In the genomic region with DNA sequence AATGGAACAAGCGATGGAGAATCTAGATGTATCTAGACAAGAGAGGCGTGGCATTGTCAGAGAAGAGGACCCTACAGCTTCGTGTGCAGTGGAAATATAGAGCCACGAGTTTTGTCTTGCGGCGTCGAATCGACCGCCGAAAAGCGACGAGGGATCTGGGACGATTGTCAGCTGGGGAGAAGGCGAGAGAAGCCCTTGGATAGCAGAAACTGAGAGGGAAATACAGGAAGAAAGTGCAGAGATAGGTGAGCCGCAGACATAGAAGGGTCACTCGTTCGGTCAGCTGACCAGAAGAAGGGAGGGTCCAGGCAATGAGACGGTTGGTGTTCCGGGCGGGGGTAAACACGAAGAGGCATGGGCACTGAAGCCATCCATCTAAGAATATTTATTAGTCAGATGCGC, we compare ENCODE assay signal across 3 worm cellular contexts.
TF ChIP-seq lines count a peak whose summit lies in the region.

No protein-coding gene starts in this region.

TF ChIP-seq in whole organism, L1 larva, 84 proteins besides CTCF, POLR2A, EP300 and RAD21 (continued from another document and continues in another):
- TF ChIP-seq snu-23 (GFP tag; optimal IDR thresholded peaks at IDR 0.05; lab: Kevin White, UChicago) (peak; percentile 64), nhr-76 (tag; optimal IDR thresholded peaks at IDR 0.05; lab: Kevin White, UChicago) (no peak), unc-30 (tag; optimal IDR thresholded peaks at IDR 0.05; lab: Kevin White, UChicago) (no peak), F16B12.6 (tag; optimal IDR thresholded peaks at IDR 0.05; lab: Kevin White, UChicago) (peak; percentile 27), fos-1 (tag; optimal IDR thresholded peaks at IDR 0.05; lab: Kevin White, UChicago) (peak; percentile 14), mab-9 (GFP tag; IDR thresholded peaks at IDR 0.05; lab: Robert Waterston, UW) (peak; percentile 48; the same call in 1 of the 2 replicates), efl-3 (GFP tag; optimal IDR thresholded peaks at IDR 0.05; lab: Kevin White, UChicago) (no peak), rnt-1 (tag; optimal IDR thresholded peaks at IDR 0.05; lab: Kevin White, UChicago) (peak; percentile 76), C04F5.9 (tag; optimal IDR thresholded peaks at IDR 0.05; lab: Kevin White, UChicago) (no peak), ama-1 (optimal IDR thresholded peaks at IDR 0.05; lab: Kevin White, UChicago) (no peak), aha-1 (tag; optimal IDR thresholded peaks at IDR 0.05; lab: Kevin White, UChicago) (no peak), unc-62 (GFP tag; optimal IDR thresholded peaks at IDR 0.05; lab: Kevin White, UChicago) (no peak), ces-1 (GFP tag; optimal IDR thresholded peaks at IDR 0.05; lab: Kevin White, UChicago) (no peak), ztf-4 (tag; optimal IDR thresholded peaks at IDR 0.05; lab: Kevin White, UChicago) (peak; percentile 38), nhr-77 (tag; optimal IDR thresholded peaks at IDR 0.05; lab: Kevin White, UChicago) (peak; percentile 32), skn-1 (tag; optimal IDR thresholded peaks at IDR 0.05; lab: Kevin White, UChicago) (peak; percentile 44), isw-1 (GFP tag; IDR thresholded peaks at IDR 0.05; lab: Robert Waterston, UW) (peak; percentile 54), mep-1 (tag; optimal IDR thresholded peaks at IDR 0.05; lab: Kevin White, UChicago) (peak; percentile 0), lin-35 (GFP tag; optimal IDR thresholded peaks at IDR 0.05; lab: Kevin White, UChicago) (peak; percentile 54 to 63), elt-3 (tag; optimal IDR thresholded peaks at IDR 0.05; lab: Kevin White, UChicago) (no peak), nhr-85 (tag; lab: Kevin White, UChicago) (peak; percentile 67), nhr-84 (tag; optimal IDR thresholded peaks at IDR 0.05; lab: Kevin White, UChicago) (no peak), Y116A8C.19 (tag; optimal IDR thresholded peaks at IDR 0.05; lab: Kevin White, UChicago; ENCODE audit: borderline replicate concordance) (no peak), hlh-17 (GFP tag; optimal IDR thresholded peaks at IDR 0.05; lab: Kevin White, UChicago; ENCODE audit: borderline replicate concordance) (no peak), hpl-2 (GFP tag; optimal IDR thresholded peaks at IDR 0.05; lab: Kevin White, UChicago) (no peak), C16A3.4 (tag; optimal IDR thresholded peaks at IDR 0.05; lab: Kevin White, UChicago) (no peak), lin-13 (GFP tag; optimal IDR thresholded peaks at IDR 0.05; lab: Kevin White, UChicago) (peak; percentile 65), lir-3 (tag; optimal IDR thresholded peaks at IDR 0.05; lab: Kevin White, UChicago; ENCODE audit: poor library complexity) (peak; percentile 25), ztf-11 (tag; optimal IDR thresholded peaks at IDR 0.05; lab: Kevin White, UChicago) (peak in 1 of 2 experiments; percentile 42), tbx-2 (tag; optimal IDR thresholded peaks at IDR 0.05; lab: Kevin White, UChicago) (peak; percentile 72), lin-15B (tag; optimal IDR thresholded peaks at IDR 0.05; lab: Kevin White, UChicago) (peak; percentile 18), dpl-1 (GFP tag; optimal IDR thresholded peaks at IDR 0.05; lab: Kevin White, UChicago) (peak; percentile 15 to 42 (median 40)), nhr-28 (tag; optimal IDR thresholded peaks at IDR 0.05; lab: Kevin White, UChicago) (no peak), fkh-8 (tag; optimal IDR thresholded peaks at IDR 0.05; lab: Kevin White, UChicago) (peak; percentile 87), hlh-4 (tag; optimal IDR thresholded peaks at IDR 0.05; lab: Kevin White, UChicago) (no peak), nhr-12 (tag; optimal IDR thresholded peaks at IDR 0.05; lab: Kevin White, UChicago) (no peak), aly-2 (tag; optimal IDR thresholded peaks at IDR 0.05; lab: Kevin White, UChicago) (no peak), sptf-1 (tag; optimal IDR thresholded peaks at IDR 0.05; lab: Kevin White, UChicago) (no peak), egl-13 (tag; optimal IDR thresholded peaks at IDR 0.05; lab: Kevin White, UChicago) (peak; percentile 37), fkh-4 (tag; optimal IDR thresholded peaks at IDR 0.05; lab: Kevin White, UChicago; ENCODE audit: borderline replicate concordance) (no peak), jun-1 (tag; optimal IDR thresholded peaks at IDR 0.05; lab: Kevin White, UChicago) (peak; percentile 11), elt-2 (tag; optimal IDR thresholded peaks at IDR 0.05; lab: Kevin White, UChicago) (no peak), zag-1 (tag; optimal IDR thresholded peaks at IDR 0.05; lab: Kevin White, UChicago) (no peak)

TF ChIP-seq in whole organism, L3 larva, 47 proteins besides CTCF, POLR2A, EP300 and RAD21 (continued from another document):
- TF ChIP-seq fkh-2 (tag; optimal IDR thresholded peaks at IDR 0.05; lab: Kevin White, UChicago) (peak; percentile 32), mdl-1 (tag; optimal IDR thresholded peaks at IDR 0.05; lab: Kevin White, UChicago) (no peak), nhr-28 (tag; optimal IDR thresholded peaks at IDR 0.05; lab: Kevin White, UChicago) (no peak), unc-62 (GFP tag; optimal IDR thresholded peaks at IDR 0.05; lab: Kevin White, UChicago) (no peak), tbx-2 (tag; optimal IDR thresholded peaks at IDR 0.05; lab: Kevin White, UChicago) (peak; percentile 50), nhr-67 (tag; optimal IDR thresholded peaks at IDR 0.05; lab: Kevin White, UChicago) (no peak), egl-5 (tag; optimal IDR thresholded peaks at IDR 0.05; lab: Kevin White, UChicago) (no peak), nhr-23 (tag; optimal IDR thresholded peaks at IDR 0.05; lab: Kevin White, UChicago) (peak; percentile 17), jun-1 (tag; optimal IDR thresholded peaks at IDR 0.05; lab: Kevin White, UChicago) (no peak), hmg-11 (tag; optimal IDR thresholded peaks at IDR 0.05; lab: Kevin White, UChicago) (peak; percentile 81), lin-39 (tag; optimal IDR thresholded peaks at IDR 0.05; lab: Kevin White, UChicago) (peak; percentile 78), sea-2 (GFP tag; optimal IDR thresholded peaks at IDR 0.05; lab: Kevin White, UChicago) (no peak), nhr-77 (tag; optimal IDR thresholded peaks at IDR 0.05; lab: Kevin White, UChicago) (no peak), snpc-4 (tag; optimal IDR thresholded peaks at IDR 0.05; lab: Kevin White, UChicago) (peak; percentile 71), eor-1 (tag; optimal IDR thresholded peaks at IDR 0.05; lab: Kevin White, UChicago) (no peak), nfya-1 (tag; optimal IDR thresholded peaks at IDR 0.05; lab: Kevin White, UChicago; ENCODE audit: insufficient read depth) (peak; percentile 80), lsy-12 (tag; optimal IDR thresholded peaks at IDR 0.05; lab: Kevin White, UChicago) (peak; percentile 14)

TF ChIP-seq in whole organism, young adult, 124 proteins besides CTCF, POLR2A, EP300 and RAD21 (continued from another document):
- TF ChIP-seq egrh-3 (GFP tag; IDR thresholded peaks at IDR 0.05; lab: Robert Waterston, UW), result peak; percentile 59; the same call in 1 of the 2 replicates
- TF ChIP-seq somi-1 (GFP tag; optimal IDR thresholded peaks at IDR 0.05; lab: Kevin White, UChicago), result peak; percentile 60
- no peak for TF ChIP-seq madf-8 (GFP tag; conservative IDR thresholded peaks at IDR 0.05; lab: Robert Waterston, UW)
- TF ChIP-seq lin-54 (GFP tag; optimal IDR thresholded peaks at IDR 0.05; lab: Kevin White, UChicago), result peak; percentile 4
- peak; percentile 81 for TF ChIP-seq madf-10 (tag; optimal IDR thresholded peaks at IDR 0.05; lab: Kevin White, UChicago)
- peak; percentile 58 for TF ChIP-seq K11D2.4 (GFP tag; IDR thresholded peaks at IDR 0.05; lab: Robert Waterston, UW)
- TF ChIP-seq madf-3 (GFP tag; IDR thresholded peaks at IDR 0.05; lab: Robert Waterston, UW), result no peak
- TF ChIP-seq nfya-2 (GFP tag; IDR thresholded peaks at IDR 0.05; lab: Robert Waterston, UW), result no peak
- TF ChIP-seq F37B4.10 (GFP tag; IDR thresholded peaks at IDR 0.05; lab: Robert Waterston, UW), result no peak
- TF ChIP-seq ceh-27 (GFP tag; optimal IDR thresholded peaks at IDR 0.05; lab: Kevin White, UChicago), result peak; percentile 59
- TF ChIP-seq lag-1 (GFP tag; IDR thresholded peaks at IDR 0.05; lab: Robert Waterston, UW), result no peak
- TF ChIP-seq let-526 (GFP tag; IDR thresholded peaks at IDR 0.05; lab: Robert Waterston, UW), result 0 out of 2 replicates have a peak, but pooled peaks have one; percentile 6
- TF ChIP-seq rcor-1 (GFP tag; IDR thresholded peaks at IDR 0.05; lab: Robert Waterston, UW), result peak; percentile 53; the same call in 1 of the 2 replicates
- TF ChIP-seq hmg-1.2 (GFP tag; IDR thresholded peaks at IDR 0.05; lab: Robert Waterston, UW), result peak; percentile 73; the same call in 1 of the 2 replicates
- TF ChIP-seq madf-6 (GFP tag; IDR thresholded peaks at IDR 0.05; lab: Robert Waterston, UW), result no peak
- TF ChIP-seq egl-18 (GFP tag; IDR thresholded peaks at IDR 0.05; lab: Robert Waterston, UW), result no peak
- no peak for TF ChIP-seq sea-2 (GFP tag; IDR thresholded peaks at IDR 0.05; lab: Robert Waterston, UW)
- TF ChIP-seq Y95B8A.8 (GFP tag; IDR thresholded peaks at IDR 0.05; lab: Robert Waterston, UW), result 0 out of 2 replicates have a peak, but pooled peaks have one; percentile 37
- TF ChIP-seq B0261.1 (tag; optimal IDR thresholded peaks at IDR 0.05; lab: Kevin White, UChicago), result no peak
- TF ChIP-seq attf-5 (GFP tag; optimal IDR thresholded peaks at IDR 0.05; lab: Kevin White, UChicago), result peak; percentile 65
- 0 out of 2 replicates have a peak, but pooled peaks have one; percentile 58 for TF ChIP-seq egl-44 (GFP tag; IDR thresholded peaks at IDR 0.05; lab: Robert Waterston, UW)
- no peak for TF ChIP-seq ztf-6 (GFP tag; IDR thresholded peaks at IDR 0.05; lab: Robert Waterston, UW)
- TF ChIP-seq attf-6 (GFP tag; IDR thresholded peaks at IDR 0.05; lab: Robert Waterston, UW), result no peak
- TF ChIP-seq ztf-26 (tag; optimal IDR thresholded peaks at IDR 0.05; lab: Kevin White, UChicago), result no peak
- TF ChIP-seq D2030.7 (GFP tag; IDR thresholded peaks at IDR 0.05; lab: Robert Waterston, UW), result no peak
- TF ChIP-seq nfyb-1 (GFP tag; IDR thresholded peaks at IDR 0.05; lab: Robert Waterston, UW), result no peak
- TF ChIP-seq ZK185.1 (tag; optimal IDR thresholded peaks at IDR 0.05; lab: Kevin White, UChicago; ENCODE audit: poor library complexity, severe bottlenecking), result peak; percentile 36
- no peak for TF ChIP-seq nhr-120 (GFP tag; IDR thresholded peaks at IDR 0.05; lab: Robert Waterston, UW)
- peak; percentile 64; the same call in 1 of the 2 replicates for TF ChIP-seq mcd-1 (GFP tag; IDR thresholded peaks at IDR 0.05; lab: Robert Waterston, UW)
- no peak for TF ChIP-seq ekl-4 (GFP tag; IDR thresholded peaks at IDR 0.05; lab: Robert Waterston, UW)
- no peak for TF ChIP-seq bed-1 (GFP tag; IDR thresholded peaks at IDR 0.05; lab: Robert Waterston, UW)
- TF ChIP-seq tlf-1 (GFP tag; optimal IDR thresholded peaks at IDR 0.05; lab: Kevin White, UChicago), result no peak
- no peak for TF ChIP-seq ceh-40 (GFP tag; IDR thresholded peaks at IDR 0.05; lab: Robert Waterston, UW)
- TF ChIP-seq nhr-90 (tag; optimal IDR thresholded peaks at IDR 0.05; lab: Kevin White, UChicago), result no peak
- TF ChIP-seq xnd-1 (tag; optimal IDR thresholded peaks at IDR 0.05; lab: Kevin White, UChicago), result no peak
- TF ChIP-seq ceh-100 (GFP tag; IDR thresholded peaks at IDR 0.05; lab: Robert Waterston, UW), result no peak
- no peak for TF ChIP-seq lsl-1 (GFP tag; optimal IDR thresholded peaks at IDR 0.05; lab: Kevin White, UChicago)
- TF ChIP-seq ztf-22 (GFP tag; optimal IDR thresholded peaks at IDR 0.05; lab: Kevin White, UChicago), result no peak
- TF ChIP-seq B0019.2 (GFP tag; conservative IDR thresholded peaks at IDR 0.05; lab: Robert Waterston, UW), result no peak
- TF ChIP-seq F52B5.7 (tag; optimal IDR thresholded peaks at IDR 0.05; lab: Kevin White, UChicago), result peak; percentile 31
- TF ChIP-seq Y53F4B.3 (GFP tag; IDR thresholded peaks at IDR 0.05; lab: Robert Waterston, UW), result no peak
- no peak for TF ChIP-seq snpc-4 (GFP tag; optimal IDR thresholded peaks at IDR 0.05; lab: Kevin White, UChicago)
- TF ChIP-seq snpc-4 (tag; optimal IDR thresholded peaks at IDR 0.05; lab: Kevin White, UChicago), result peak in 3 of 4 experiments; percentile 10 to 35 (median 16)
- TF ChIP-seq aptf-3 (GFP tag; IDR thresholded peaks at IDR 0.05; lab: Robert Waterston, UW), result no peak
- TF ChIP-seq fkh-3 (tag; optimal IDR thresholded peaks at IDR 0.05; lab: Kevin White, UChicago), result no peak
- TF ChIP-seq him-1 (tag; optimal IDR thresholded peaks at IDR 0.05; lab: Kevin White, UChicago), result no peak
- no peak for TF ChIP-seq lin-26 (GFP tag; IDR thresholded peaks at IDR 0.05; lab: Robert Waterston, UW)
- TF ChIP-seq unc-62 (GFP tag; optimal IDR thresholded peaks at IDR 0.05; lab: Kevin White, UChicago), result no peak
- TF ChIP-seq Y56A3A.18 (GFP tag; IDR thresholded peaks at IDR 0.05; lab: Robert Waterston, UW), result no peak
- no peak for TF ChIP-seq cebp-2 (GFP tag; IDR thresholded peaks at IDR 0.05; lab: Robert Waterston, UW)
- TF ChIP-seq K12H6.12 (tag; optimal IDR thresholded peaks at IDR 0.05; lab: Kevin White, UChicago), result peak; percentile 93
- no peak for TF ChIP-seq Y67H2A.10 (GFP tag; conservative IDR thresholded peaks at IDR 0.05; lab: Robert Waterston, UW)
